Fruit fly (Drosophila melanogaster): ENCODE measurements around the gene Arpc3A.

- TF ChIP-seq EcR (GFP tag; optimal IDR thresholded peaks at IDR 0.05) (no peak), usp (GFP tag; optimal IDR thresholded peaks at IDR 0.05) (no peak), CG8478 (optimal IDR thresholded peaks at IDR 0.05) (no peak), Dll (optimal IDR thresholded peaks at IDR 0.05) (no peak), psq (optimal IDR thresholded peaks at IDR 0.05) (no peak), pan (optimal IDR thresholded peaks at IDR 0.05) (no peak)
Observed at dm6 chr3R:15792427-15792826, 42.0 kb upstream of the Arpc3A start, which contains the start of gene Acyp2.
